Fruit fly (Drosophila melanogaster) S2 (cell line): ENCODE data around the gene Gr66a.

Experiments
- CG8478 ChIP-seq: fragments of >200 bp; optimal IDR thresholded peaks from 2 replicates; lab custom pipeline; 2018
- CTCF ChIP-seq, 2 experiments: fragments of >200 bp; optimal IDR thresholded peaks; 2 replicates each; lab custom pipeline; 2018

dm6 chr3L:8299224-8300130, 7.3 kb downstream of the Gr66a start, which contains the start of the genes Arl5 and CG13671:
- TF ChIP-seq CG8478 (lab: Kevin White, UChicago) (no peak), CTCF (optimal IDR thresholded peaks at IDR 0.05; lab: Kevin White, UChicago) (no peak)
